Worm (Caenorhabditis elegans) whole organism, L2 larva: ENCODE measurements around the gene C15B12.3.

Source experiments
- ama-1 ChIP-seq: fragments of 150-350 bp; optimal IDR thresholded peaks from 2 replicates; lab custom pipeline; 2018; ENCODE audit warnings: inconsistent platforms
- ceh-16 ChIP-seq: fragments of 150-350 bp; optimal IDR thresholded peaks from 2 replicates; lab custom pipeline; 2014; ENCODE audit warnings: missing biosample characterization, missing genetic modification characterization
- ceh-82 ChIP-seq: fragments of 150-350 bp; optimal IDR thresholded peaks from 2 replicates; lab custom pipeline; 2014; ENCODE audit warnings: missing biosample characterization, missing genetic modification characterization
- egl-27 ChIP-seq: sonication (generic microtip); optimal IDR thresholded peaks from 3 replicates; lab custom pipeline; 2017; ENCODE audit warnings: missing biosample characterization, missing genetic modification reagents, missing genetic modification characterization
- lin-13 ChIP-seq: fragments of 150-350 bp; optimal IDR thresholded peaks from 2 replicates; lab custom pipeline; 2014; ENCODE audit warnings: missing biosample characterization, missing genetic modification reagents, missing genetic modification characterization
- lsy-2 ChIP-seq, 2 experiments: fragments of 150-350 bp in 1 of 2; sonication (generic microtip) in 1 of 2; optimal IDR thresholded peaks; 2 replicates each; lab custom pipeline; 2014 to 2017; ENCODE audit warnings: missing biosample characterization in 2 of 2, missing genetic modification characterization in 2 of 2
- nhr-10 ChIP-seq: sonication (generic microtip); optimal IDR thresholded peaks from 2 replicates; lab custom pipeline; 2017; ENCODE audit warnings: missing biosample characterization, missing genetic modification characterization
- nhr-11 ChIP-seq: fragments of 150-350 bp; optimal IDR thresholded peaks from 2 replicates; lab custom pipeline; 2014; ENCODE audit warnings: missing biosample characterization, missing genetic modification characterization
- snpc-4 ChIP-seq: fragments of 150-350 bp; optimal IDR thresholded peaks from 2 replicates; lab custom pipeline; 2014; ENCODE audit warnings: missing biosample characterization, missing genetic modification characterization
- unc-39 ChIP-seq: fragments of 150-350 bp; optimal IDR thresholded peaks from 2 replicates; lab custom pipeline; 2014; ENCODE audit warnings: missing biosample characterization, missing genetic modification characterization
- zag-1 ChIP-seq: fragments of 150-350 bp; optimal IDR thresholded peaks from 2 replicates; lab custom pipeline; 2014; ENCODE audit warnings: missing biosample characterization, missing genetic modification characterization
- ztf-4 ChIP-seq: fragments of 150-350 bp; optimal IDR thresholded peaks from 2 replicates; lab custom pipeline; 2014; ENCODE audit warnings: missing biosample characterization, missing genetic modification characterization

- TF ChIP-seq unc-39 (tag; lab: Kevin White, UChicago) (no peak), zag-1 (no peak), ztf-4 (no peak), egl-27 (tag; lab: Kevin White, UChicago) (no peak), nhr-11 (no peak), snpc-4 (no peak), lin-13 (GFP tag; lab: Kevin White, UChicago) (no peak), lsy-2 (tag; optimal IDR thresholded peaks at IDR 0.05; lab: Kevin White, UChicago) (no peak), ama-1 (lab: Kevin White, UChicago) (no peak), ceh-16 (tag; lab: Kevin White, UChicago) (no peak), nhr-10 (tag; lab: Kevin White, UChicago) (no peak), ceh-82 (tag; lab: Kevin White, UChicago) (no peak)
These were observed 1.1 kb upstream of the C15B12.3 start, which contains the start of gene C15B12.9 for ce11 chrX:6468499-6468898.
